Worm (Caenorhabditis elegans) whole organism, L3 larva: Measurements from ENCODE around the gene W08E12.4.
"Not testable (repeated sequence)": the region's sequence is repeated elsewhere in the genome, so short reads cannot be mapped to it uniquely, and the experiment has no call there.

Source experiments
- R02D3.7 ChIP-seq: fragments of 150-350 bp; optimal IDR thresholded peaks from 2 replicates; lab custom pipeline; 2014; ENCODE audit warnings: missing biosample characterization, missing genetic modification characterization
- ZK546.5 ChIP-seq: sonication (generic microtip); optimal IDR thresholded peaks from 2 replicates; lab custom pipeline; 2017; ENCODE audit warnings: missing biosample characterization, missing genetic modification characterization
- aly-2 ChIP-seq: fragments of 150-350 bp; optimal IDR thresholded peaks from 2 replicates; lab custom pipeline; 2014; ENCODE audit warnings: missing biosample characterization, missing genetic modification characterization
- ceh-16 ChIP-seq: sonication (generic microtip); optimal IDR thresholded peaks from 2 replicates; lab custom pipeline; 2017; ENCODE audit warnings: missing biosample characterization, missing genetic modification characterization
- ceh-82 ChIP-seq: fragments of 150-350 bp; optimal IDR thresholded peaks from 2 replicates; lab custom pipeline; 2014; ENCODE audit warnings: missing biosample characterization, missing genetic modification characterization
- ceh-9 ChIP-seq: sonication (generic microtip); optimal IDR thresholded peaks from 2 replicates; lab custom pipeline; 2018; ENCODE audit warnings: missing biosample characterization, missing genetic modification characterization
- egl-27 ChIP-seq: sonication (generic microtip); optimal IDR thresholded peaks from 4 replicates; lab custom pipeline; 2017; ENCODE audit warnings: missing biosample characterization, missing genetic modification reagents, missing genetic modification characterization
- elt-2 ChIP-seq: sonication (generic microtip); optimal IDR thresholded peaks from 2 replicates; lab custom pipeline; 2016; ENCODE audit warnings: missing genetic modification reagents, mild to moderate bottlenecking, missing genetic modification characterization, missing compliant biosample characterization
- hmg-11 ChIP-seq: sonication (generic microtip); optimal IDR thresholded peaks from 2 replicates; lab custom pipeline; 2016; ENCODE audit warnings: missing genetic modification characterization, missing compliant biosample characterization
- jun-1 ChIP-seq: fragments of 150-350 bp; optimal IDR thresholded peaks from 2 replicates; lab custom pipeline; 2014; ENCODE audit warnings: missing biosample characterization, missing genetic modification reagents, missing genetic modification characterization
- lin-39 ChIP-seq: fragments of 150-350 bp; optimal IDR thresholded peaks from 2 replicates; lab custom pipeline; 2018; ENCODE audit warnings: missing biosample characterization, missing genetic modification reagents, missing genetic modification characterization
- lsy-12 ChIP-seq: sonication (generic microtip); optimal IDR thresholded peaks from 2 replicates; lab custom pipeline; 2016; ENCODE audit warnings: mild to moderate bottlenecking, missing genetic modification characterization, missing compliant biosample characterization
- mdl-1 ChIP-seq: fragments of 150-350 bp; optimal IDR thresholded peaks from 2 replicates; lab custom pipeline; 2014; ENCODE audit warnings: missing biosample characterization, missing genetic modification characterization
- mml-1 ChIP-seq: fragments of 150-350 bp; sonication (generic microtip); optimal IDR thresholded peaks from 3 replicates; lab custom pipeline; 2014; ENCODE audit warnings: missing biosample characterization, missing genetic modification characterization
- nfya-1 ChIP-seq: sonication (generic microtip); optimal IDR thresholded peaks from 2 replicates; lab custom pipeline; 2017; ENCODE audit warnings: missing genetic modification characterization, mild to moderate bottlenecking, missing compliant biosample characterization, antibody characterized with exemption, moderate library complexity; ENCODE audit not compliant: insufficient read depth
- nhr-11 ChIP-seq: fragments of 150-350 bp; optimal IDR thresholded peaks from 2 replicates; lab custom pipeline; 2014; ENCODE audit warnings: missing biosample characterization, missing genetic modification characterization
- nhr-12 ChIP-seq: fragments of 150-350 bp; optimal IDR thresholded peaks from 2 replicates; lab custom pipeline; 2014; ENCODE audit warnings: missing biosample characterization, missing genetic modification characterization
- nhr-23 ChIP-seq: fragments of 150-350 bp; optimal IDR thresholded peaks from 2 replicates; lab custom pipeline; 2014; ENCODE audit warnings: missing biosample characterization, missing genetic modification reagents, missing genetic modification characterization
- nhr-237 ChIP-seq: fragments of 150-350 bp; optimal IDR thresholded peaks from 2 replicates; lab custom pipeline; 2014; ENCODE audit warnings: missing biosample characterization, missing genetic modification characterization
- nhr-28 ChIP-seq: fragments of 150-350 bp; optimal IDR thresholded peaks from 2 replicates; lab custom pipeline; 2014; ENCODE audit warnings: missing biosample characterization, missing genetic modification characterization
- nhr-43 ChIP-seq: sonication (generic microtip); optimal IDR thresholded peaks from 2 replicates; lab custom pipeline; 2016; ENCODE audit warnings: mild to moderate bottlenecking, missing genetic modification characterization, missing compliant biosample characterization; ENCODE audit not compliant: poor library complexity, severe bottlenecking
- nhr-67 ChIP-seq: fragments of 150-350 bp; optimal IDR thresholded peaks from 2 replicates; lab custom pipeline; 2014; ENCODE audit warnings: missing biosample characterization, missing genetic modification characterization
- nhr-77 ChIP-seq: fragments of 150-350 bp; optimal IDR thresholded peaks from 2 replicates; lab custom pipeline; 2014; ENCODE audit warnings: missing biosample characterization, missing genetic modification characterization
- pha-4 ChIP-seq: fragments of 150-350 bp; optimal IDR thresholded peaks from 2 replicates; lab custom pipeline; 2014; ENCODE audit warnings: missing biosample characterization, missing genetic modification reagents, missing genetic modification characterization
- pqm-1 ChIP-seq: fragments of 150-350 bp; optimal IDR thresholded peaks from 2 replicates; lab custom pipeline; 2017; ENCODE audit warnings: missing biosample characterization, missing genetic modification characterization, inconsistent platforms
- sea-2 ChIP-seq: fragments of 150-350 bp; sonication (generic microtip); optimal IDR thresholded peaks from 4 replicates; lab custom pipeline; 2014; ENCODE audit warnings: missing biosample characterization, missing genetic modification reagents, missing genetic modification characterization
- skn-1 ChIP-seq: fragments of 150-350 bp; optimal IDR thresholded peaks from 2 replicates; lab custom pipeline; 2014; ENCODE audit warnings: missing biosample characterization, missing genetic modification characterization
- snpc-4 ChIP-seq: fragments of 150-350 bp; optimal IDR thresholded peaks from 2 replicates; lab custom pipeline; 2014; ENCODE audit warnings: missing biosample characterization, missing genetic modification characterization
- unc-39 ChIP-seq: sonication (generic microtip); optimal IDR thresholded peaks from 4 replicates; lab custom pipeline; 2017; ENCODE audit warnings: missing biosample characterization, missing genetic modification characterization
- unc-62 ChIP-seq: fragments of 150-350 bp; sonication (generic microtip); optimal IDR thresholded peaks from 4 replicates; lab custom pipeline; 2014; ENCODE audit warnings: missing biosample characterization, missing genetic modification reagents, missing genetic modification characterization
- zag-1 ChIP-seq: fragments of 150-350 bp; optimal IDR thresholded peaks from 2 replicates; lab custom pipeline; 2014; ENCODE audit warnings: missing biosample characterization, missing genetic modification characterization
- ztf-4 ChIP-seq: fragments of 150-350 bp; optimal IDR thresholded peaks from 2 replicates; lab custom pipeline; 2014; ENCODE audit warnings: missing biosample characterization, missing genetic modification characterization

W08E12.4 gene

ce11 chrIV:3302058-3302457 lies at the start of gene W08E12.4:
W08E12.4 (plus strand) TSS chrIV:3302358.
- not testable (repeated sequence) for TF ChIP-seq egl-27; jun-1 (tag; lab: Kevin White, UChicago); R02D3.7 (tag; lab: Kevin White, UChicago)
- TF ChIP-seq, all 47 proteins: peak for 0; not testable (repeated sequence) for 47

ce11 chrIV:3254443-3254842 lies 47.7 kb upstream of the W08E12.4 start, which contains the start of gene dmd-9:
dmd-9 (minus strand) TSS chrIV:3254543.
- TF ChIP-seq zag-1 (tag; lab: Kevin White, UChicago) = no peak
- TF ChIP-seq nhr-11 (tag; lab: Kevin White, UChicago) = no peak
- no peak for TF ChIP-seq nhr-43 (tag; lab: Kevin White, UChicago)
- no peak for TF ChIP-seq nhr-12

DNA sequence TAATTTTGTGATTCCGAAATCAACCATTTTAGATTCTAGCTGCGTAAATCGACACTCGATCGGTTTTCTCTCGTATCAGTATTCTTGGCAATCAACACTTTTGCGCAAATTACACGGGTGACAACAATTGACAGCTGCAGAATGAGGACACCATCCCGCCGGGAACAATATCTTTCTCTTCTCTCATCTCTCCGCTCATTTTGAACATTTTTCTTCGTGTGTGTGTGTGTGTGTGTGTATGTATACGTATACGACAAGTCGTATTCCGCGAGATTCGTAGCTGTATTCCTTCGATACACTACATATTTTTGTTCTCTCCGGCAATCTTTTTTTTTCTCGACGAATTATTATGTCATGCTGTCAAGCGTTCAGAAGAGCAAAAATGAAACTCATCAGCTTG lies 45.3 kb upstream of the W08E12.4 start:
- TF ChIP-seq nhr-28 (tag; lab: Kevin White, UChicago) = no peak
- no peak for TF ChIP-seq ceh-16
- TF ChIP-seq hmg-11 (tag; lab: Kevin White, UChicago) = no peak
- TF ChIP-seq ceh-82 (tag; lab: Kevin White, UChicago) = no peak
- no peak for TF ChIP-seq lin-39 (tag; lab: Kevin White, UChicago)
- no peak for TF ChIP-seq mml-1 (tag; lab: Kevin White, UChicago)
- no peak for TF ChIP-seq sea-2 (GFP tag; lab: Kevin White, UChicago)
- no peak for TF ChIP-seq unc-62 (GFP tag; lab: Kevin White, UChicago)
- peak; percentile 16 for TF ChIP-seq nhr-23 (tag; lab: Kevin White, UChicago)

ce11 chrIV:3258528-3258927 lies 43.6 kb upstream of the W08E12.4 start, which contains the start of gene T26C12.1:
T26C12.1 (plus strand) TSS chrIV:3258910.
- TF ChIP-seq elt-2 (peak; percentile 78), pqm-1 (tag; lab: Kevin White, UChicago) (peak; percentile 76), unc-39 (tag; lab: Kevin White, UChicago) (no peak)

DNA sequence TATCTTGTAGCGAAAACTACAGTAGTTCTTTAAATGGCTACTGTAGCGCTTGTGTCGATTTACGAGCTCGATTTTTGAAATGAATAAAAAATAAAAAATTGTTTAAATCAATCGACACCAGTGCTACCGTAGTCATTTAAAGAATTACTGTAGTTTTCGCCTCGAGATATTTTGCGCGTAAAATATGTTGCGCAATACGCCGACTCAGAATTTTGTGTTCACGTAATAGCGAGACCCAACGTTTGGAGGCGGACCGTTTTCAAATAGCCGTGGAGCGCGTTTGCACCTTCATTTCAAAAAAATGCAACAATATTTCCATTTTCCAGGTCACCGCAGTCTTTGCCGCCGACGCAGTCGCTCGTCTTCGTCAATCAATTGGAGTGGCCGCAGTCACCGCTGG lies 41.9 kb upstream of the W08E12.4 start:
- TF ChIP-seq lsy-12 = no peak
- no peak for TF ChIP-seq ztf-4 (tag; lab: Kevin White, UChicago)
- no peak for TF ChIP-seq mdl-1 (tag; lab: Kevin White, UChicago)

DNA sequence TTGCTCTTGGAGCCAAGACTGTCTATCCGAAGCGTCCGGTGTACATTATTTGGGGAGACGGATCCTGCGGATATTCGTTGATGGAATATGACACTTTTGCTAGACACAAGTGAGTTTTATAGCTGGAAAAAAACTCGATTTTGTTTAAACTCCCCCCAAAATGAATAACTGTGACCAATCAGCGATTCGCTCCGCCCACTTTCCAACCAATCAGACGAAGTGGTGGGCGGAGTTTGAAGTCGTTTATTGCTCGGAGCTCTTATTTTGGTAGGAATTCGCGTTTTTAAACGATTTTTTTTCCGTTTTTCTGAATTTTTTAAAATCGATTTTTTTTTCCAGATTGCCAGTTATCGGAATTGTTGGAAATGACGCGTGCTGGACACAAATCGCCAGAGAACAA lies 40.4 kb upstream of the W08E12.4 start:
- TF ChIP-seq nfya-1 = peak; percentile 93
- TF ChIP-seq ZK546.5 (tag; lab: Kevin White, UChicago) = no peak
- no peak for TF ChIP-seq nhr-77 (tag; lab: Kevin White, UChicago)

DNA sequence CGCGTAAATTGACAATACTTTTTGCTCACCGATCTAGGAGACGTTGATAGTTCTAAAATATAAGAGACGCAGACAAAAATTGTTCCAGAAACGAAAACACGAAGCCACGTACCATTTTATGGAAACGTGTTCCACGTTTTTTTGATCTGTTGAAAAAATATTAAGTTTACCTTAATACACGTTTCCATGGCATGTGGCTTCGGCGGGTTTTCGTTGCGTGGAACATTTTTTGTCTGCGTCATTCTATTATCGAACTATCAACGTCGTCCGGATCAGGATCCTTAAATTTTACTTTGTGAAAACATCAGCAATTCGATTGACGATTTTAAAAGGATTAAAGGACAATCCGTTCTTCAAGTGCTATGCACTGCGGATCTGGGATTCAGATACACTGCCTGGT lies 36.5 kb upstream of the W08E12.4 start, which contains the start of gene T26C12.2:
Gene T26C12.2, minus strand, starts transcription at position 101 of the 400 bp plus-strand sequence.
- TF ChIP-seq skn-1 (no peak), nhr-11 (tag; lab: Kevin White, UChicago) (no peak), ceh-82 (tag; lab: Kevin White, UChicago) (no peak), snpc-4 (tag; lab: Kevin White, UChicago) (no peak), nhr-237 (no peak), ceh-9 (no peak), elt-2 (no peak), sea-2 (GFP tag; lab: Kevin White, UChicago) (no peak), hmg-11 (tag; lab: Kevin White, UChicago) (no peak), unc-62 (GFP tag; lab: Kevin White, UChicago) (no peak)
- TF ChIP-seq, all 47 proteins: peak for 0

DNA sequence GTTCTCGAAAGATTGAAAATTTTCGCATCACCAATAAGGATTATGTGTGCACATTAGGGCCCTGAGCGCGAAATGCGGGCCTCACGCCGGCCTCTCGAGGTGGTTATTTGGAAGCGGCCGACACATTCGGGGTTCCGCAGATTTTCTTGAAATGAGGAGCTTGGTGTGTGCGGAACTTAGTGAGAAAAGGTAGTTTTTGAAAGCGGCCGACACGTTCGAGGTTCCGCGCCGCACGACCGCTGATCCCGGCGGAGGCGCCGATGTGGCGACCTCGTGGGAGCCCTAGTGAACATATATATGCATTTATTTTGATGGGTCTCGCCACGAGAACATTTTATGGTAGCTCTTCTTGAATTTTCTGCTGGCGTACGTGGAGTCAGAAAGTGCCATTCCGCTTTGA lies 35.3 kb upstream of the W08E12.4 start:
- TF ChIP-seq skn-1 = no peak
- TF ChIP-seq egl-27 = no peak
- no peak for TF ChIP-seq nhr-67 (tag; lab: Kevin White, UChicago)
- no peak for TF ChIP-seq aly-2 (tag; lab: Kevin White, UChicago)
- no peak for TF ChIP-seq zag-1 (tag; lab: Kevin White, UChicago)
- TF ChIP-seq ZK546.5 (tag; lab: Kevin White, UChicago) = no peak
- no peak for TF ChIP-seq ceh-16
- TF ChIP-seq pha-4 = no peak
- no peak for TF ChIP-seq ceh-9
- no peak for TF ChIP-seq ceh-82 (tag; lab: Kevin White, UChicago)
